Fruit fly (Drosophila melanogaster) whole organism, embryonic: ENCODE results near the gene SkpE.

Source experiments
- BtbVII ChIP-seq: fragments of 200-800 bp; sonication (Bioruptor generic); optimal IDR thresholded peaks from 3 replicates; lab custom pipeline; 2017; ENCODE audit warnings: missing biosample characterization, mild to moderate bottlenecking, missing genetic modification characterization
- CG10366 ChIP-seq: fragments of 200-800 bp; sonication (Bioruptor generic); IDR thresholded peaks from 2 replicates; pipeline ENCODE4 v1.3.6; 2022; ENCODE audit warnings: missing biosample characterization, missing genetic modification characterization
- CG11504 ChIP-seq: fragments of 200-800 bp; sonication (Bioruptor generic); optimal IDR thresholded peaks from 3 replicates; lab custom pipeline; 2019; ENCODE audit warnings: missing biosample characterization, mild to moderate bottlenecking, missing genetic modification characterization, moderate library complexity
- CG12071 ChIP-seq: fragments of 200-800 bp; sonication (Bioruptor generic); optimal IDR thresholded peaks from 3 replicates; lab custom pipeline; 2018; ENCODE audit warnings: missing biosample characterization, mild to moderate bottlenecking, missing genetic modification characterization
- CG14710 ChIP-seq: fragments of 200-800 bp; sonication (Bioruptor generic); optimal IDR thresholded peaks from 3 replicates; lab custom pipeline; 2019; ENCODE audit warnings: missing biosample characterization, mild to moderate bottlenecking, missing genetic modification characterization, moderate library complexity
- CG17328 ChIP-seq: fragments of 200-800 bp; sonication (Bioruptor generic); IDR thresholded peaks from 2 replicates; pipeline ENCODE4 v1.3.6; 2022; ENCODE audit warnings: missing biosample characterization, missing genetic modification characterization
- CG17385 ChIP-seq: fragments of 200-800 bp; sonication (Bioruptor generic); optimal IDR thresholded peaks from 3 replicates; lab custom pipeline; 2018; ENCODE audit warnings: missing biosample characterization, mild to moderate bottlenecking, missing genetic modification characterization
- CG18011 ChIP-seq: fragments of 200-800 bp; sonication (Bioruptor generic); optimal IDR thresholded peaks from 2 replicates; lab custom pipeline; 2017; ENCODE audit warnings: missing biosample characterization, missing genetic modification characterization, mild to moderate bottlenecking, moderate library complexity, missing genotype
- CG18262 ChIP-seq: fragments of 200-800 bp; optimal IDR thresholded peaks from 3 replicates; lab custom pipeline; 2019; ENCODE audit warnings: missing biosample characterization, mild to moderate bottlenecking, missing genetic modification characterization, moderate library complexity
- CG1832 ChIP-seq: fragments of 200-800 bp; sonication (Bioruptor generic); optimal IDR thresholded peaks from 2 replicates; lab custom pipeline; 2017; ENCODE audit warnings: missing biosample characterization, mild to moderate bottlenecking, missing genetic modification characterization, inconsistent platforms
- CG18476 ChIP-seq: fragments of 200-800 bp; sonication (Bioruptor generic); optimal IDR thresholded peaks from 2 replicates; lab custom pipeline; 2016; ENCODE audit warnings: missing biosample characterization, mild to moderate bottlenecking, missing genetic modification characterization
- CG2678 ChIP-seq: fragments of 200-800 bp; sonication (Bioruptor generic); optimal IDR thresholded peaks from 3 replicates; lab custom pipeline; 2019; ENCODE audit warnings: missing biosample characterization, mild to moderate bottlenecking, missing genetic modification characterization, moderate library complexity
- CG31224 ChIP-seq: fragments of 200-800 bp; sonication (Bioruptor generic); IDR thresholded peaks from 2 replicates; pipeline ENCODE4 v1.3.6; 2022; ENCODE audit warnings: missing biosample characterization, missing genetic modification characterization
- CG32772 ChIP-seq: fragments of 200-800 bp; sonication (Bioruptor generic); IDR thresholded peaks from 2 replicates; pipeline ENCODE4 v1.3.6; 2022; ENCODE audit warnings: missing biosample characterization, missing genetic modification characterization
- CG6791 ChIP-seq: fragments of 200-800 bp; sonication (Bioruptor generic); IDR thresholded peaks from 3 replicates; pipeline ENCODE4 v1.3.6; 2022; ENCODE audit warnings: missing biosample characterization, missing genetic modification characterization; ENCODE audit not compliant: partially characterized antibody
- CG6813 ChIP-seq: fragments of 200-800 bp; sonication (Bioruptor generic); optimal IDR thresholded peaks from 2 replicates; lab custom pipeline; 2017; ENCODE audit warnings: missing biosample characterization, missing genetic modification characterization, mild to moderate bottlenecking, moderate library complexity, missing genetic modification reagents
- CG7786 ChIP-seq: fragments of 200-800 bp; sonication (Bioruptor generic); optimal IDR thresholded peaks from 2 replicates; lab custom pipeline; 2016; ENCODE audit warnings: missing biosample characterization, missing genetic modification characterization
- CG7839 ChIP-seq: fragments of 200-800 bp; sonication (Bioruptor generic); optimal IDR thresholded peaks from 3 replicates; lab custom pipeline; 2018; ENCODE audit warnings: missing biosample characterization, mild to moderate bottlenecking, missing genetic modification characterization, moderate library complexity
- CG7928 ChIP-seq: fragments of 200-800 bp; sonication (Bioruptor generic); optimal IDR thresholded peaks from 2 replicates; lab custom pipeline; 2017; ENCODE audit warnings: missing biosample characterization, mild to moderate bottlenecking, missing genetic modification characterization
- CG9215 ChIP-seq: fragments of 200-800 bp; sonication (Bioruptor generic); IDR thresholded peaks from 2 replicates; pipeline ENCODE4 v1.3.6; 2022; ENCODE audit warnings: missing biosample characterization, missing genetic modification characterization
- CG9932 ChIP-seq: fragments of 200-800 bp; sonication (Bioruptor generic); IDR thresholded peaks from 2 replicates; pipeline ENCODE4 v1.3.6; 2022; ENCODE audit warnings: missing biosample characterization, missing genetic modification characterization
- CTCF ChIP-seq: fragments of 200-800 bp; sonication (Bioruptor generic); optimal IDR thresholded peaks from 2 replicates; lab custom pipeline; 2017; ENCODE audit warnings: missing biosample characterization, mild to moderate bottlenecking, missing genetic modification characterization, moderate library complexity
- CkIIα-i1 ChIP-seq: fragments of 200-800 bp; sonication (Bioruptor generic); IDR thresholded peaks from 2 replicates; pipeline ENCODE4 v1.3.6; 2022; ENCODE audit warnings: missing biosample characterization, missing genetic modification characterization
- CrebB ChIP-seq: fragments of 200-800 bp; sonication (Bioruptor generic); optimal IDR thresholded peaks from 3 replicates; lab custom pipeline; 2018; ENCODE audit warnings: missing biosample characterization, mild to moderate bottlenecking, missing genetic modification characterization
- D19A ChIP-seq: fragments of 200-800 bp; optimal IDR thresholded peaks from 3 replicates; lab custom pipeline; 2019; ENCODE audit warnings: missing biosample characterization, mild to moderate bottlenecking, missing genetic modification characterization, moderate library complexity
- Dfd ChIP-seq, 2 experiments: fragments of >200 bp; optimal IDR thresholded peaks; 2 replicates each; lab custom pipeline; 2017; ENCODE audit warnings: missing biosample characterization in 2 of 2, missing genetic modification characterization in 2 of 2
- Doc3 ChIP-seq: fragments of 200-800 bp; sonication (Bioruptor generic); IDR thresholded peaks from 3 replicates; pipeline ENCODE4 v1.3.6; 2022; ENCODE audit warnings: missing biosample characterization, missing genetic modification characterization; ENCODE audit not compliant: partially characterized antibody
- Drgx ChIP-seq: fragments of 200-800 bp; sonication (Bioruptor generic); IDR thresholded peaks from 2 replicates; pipeline ENCODE4 v1.3.6; 2022; ENCODE audit warnings: missing biosample characterization, missing genetic modification characterization
- Elba2 ChIP-seq: fragments of 200-800 bp; sonication (Bioruptor generic); optimal IDR thresholded peaks from 3 replicates; lab custom pipeline; 2016; ENCODE audit warnings: missing biosample characterization, missing genetic modification characterization
- Hr51 ChIP-seq, 2 experiments: fragments of 200-800 bp; sonication (Bioruptor generic); optimal IDR thresholded peaks; 2 replicates in 1 of 2; 3 replicates in 1 of 2; lab custom pipeline; 2016 to 2018; ENCODE audit warnings: missing biosample characterization in 2 of 2, missing genetic modification characterization in 2 of 2, mild to moderate bottlenecking in 1 of 2, moderate library complexity in 1 of 2
- Med ChIP-seq: fragments of 200-800 bp; sonication (Bioruptor generic); peaks from one replicate; lab custom pipeline; 2016; ENCODE audit warnings: missing biosample characterization, missing genetic modification characterization, mild to moderate bottlenecking, inconsistent platforms, moderate library complexity
- PHDP ChIP-seq: fragments of 200-800 bp; sonication (Bioruptor generic); optimal IDR thresholded peaks from 3 replicates; lab custom pipeline; 2018; ENCODE audit warnings: missing biosample characterization, mild to moderate bottlenecking, missing genetic modification characterization, moderate library complexity
- Pdp1 ChIP-seq, 2 experiments: fragments of 200-800 bp; sonication (Bioruptor generic); optimal IDR thresholded peaks; 3 replicates each; lab custom pipeline; 2016; ENCODE audit warnings: missing biosample characterization in 2 of 2, missing genetic modification characterization in 2 of 2, mild to moderate bottlenecking in 1 of 2, moderate library complexity in 1 of 2
- YL-1 ChIP-seq: fragments of 200-800 bp; sonication (Bioruptor generic); optimal IDR thresholded peaks from 3 replicates; lab custom pipeline; 2017; ENCODE audit warnings: missing biosample characterization, mild to moderate bottlenecking, missing genetic modification characterization
- ato ChIP-seq: fragments of 200-800 bp; sonication (Bioruptor generic); IDR thresholded peaks from 2 replicates; pipeline ENCODE4 v1.3.6; 2022; ENCODE audit warnings: missing biosample characterization, missing genetic modification characterization; ENCODE audit not compliant: partially characterized antibody
- danr ChIP-seq: fragments of 200-800 bp; sonication (Bioruptor generic); IDR thresholded peaks from 2 replicates; pipeline ENCODE4 v1.3.6; 2022; ENCODE audit warnings: missing biosample characterization, missing genetic modification characterization
- grau ChIP-seq: fragments of 200-800 bp; optimal IDR thresholded peaks from 3 replicates; lab custom pipeline; 2019; ENCODE audit warnings: missing biosample characterization, mild to moderate bottlenecking, missing genetic modification characterization, moderate library complexity
- ind ChIP-seq: fragments of 200-800 bp; sonication (Bioruptor generic); optimal IDR thresholded peaks from 3 replicates; lab custom pipeline; 2016; ENCODE audit warnings: missing biosample characterization, missing genetic modification characterization
- knrl ChIP-seq: fragments of 200-800 bp; sonication (Bioruptor generic); IDR thresholded peaks from 3 replicates; pipeline ENCODE4 v1.3.6; 2022; ENCODE audit warnings: missing biosample characterization, missing genetic modification characterization; ENCODE audit not compliant: partially characterized antibody
- maf-S ChIP-seq: fragments of 200-800 bp; sonication (Bioruptor generic); optimal IDR thresholded peaks from 2 replicates; lab custom pipeline; 2016; ENCODE audit warnings: missing biosample characterization, missing genetic modification characterization
- mirr ChIP-seq: fragments of 200-800 bp; sonication (Bioruptor generic); optimal IDR thresholded peaks from 3 replicates; lab custom pipeline; 2018; ENCODE audit warnings: missing biosample characterization, mild to moderate bottlenecking, missing genetic modification characterization
- nau ChIP-seq: fragments of 200-800 bp; sonication (Bioruptor generic); optimal IDR thresholded peaks from 3 replicates; lab custom pipeline; 2017; ENCODE audit warnings: missing biosample characterization, mild to moderate bottlenecking, missing genetic modification characterization, missing genetic modification reagents
- nmo ChIP-seq: fragments of 200-800 bp; sonication (Bioruptor generic); optimal IDR thresholded peaks from 2 replicates; lab custom pipeline; 2018; ENCODE audit warnings: missing biosample characterization, mild to moderate bottlenecking, missing genetic modification characterization, moderate library complexity
- pnt ChIP-seq: fragments of 200-800 bp; sonication (Bioruptor generic); optimal IDR thresholded peaks from 3 replicates; lab custom pipeline; 2016; ENCODE audit warnings: missing biosample characterization, missing genetic modification characterization
- sens ChIP-seq: fragments of 200-800 bp; sonication (Bioruptor generic); peaks from one replicate; lab custom pipeline; 2016; ENCODE audit warnings: missing biosample characterization, missing genetic modification characterization
- so ChIP-seq: fragments of 200-800 bp; sonication (Bioruptor generic); IDR thresholded peaks from 3 replicates; pipeline ENCODE4 v1.3.6; 2022; ENCODE audit warnings: missing biosample characterization, missing genetic modification characterization
- sr ChIP-seq: fragments of 200-800 bp; sonication (Bioruptor generic); IDR thresholded peaks from 3 replicates; pipeline ENCODE4 v1.3.6; 2022; ENCODE audit warnings: missing biosample characterization, missing genetic modification characterization
- sug ChIP-seq: fragments of 200-800 bp; optimal IDR thresholded peaks from 2 replicates; lab custom pipeline; 2019; ENCODE audit warnings: missing biosample characterization, mild to moderate bottlenecking, missing genetic modification characterization, moderate library complexity
- unpg ChIP-seq: fragments of 200-800 bp; sonication (Bioruptor generic); optimal IDR thresholded peaks from 3 replicates; lab custom pipeline; 2018; ENCODE audit warnings: missing biosample characterization, mild to moderate bottlenecking, missing genetic modification characterization, moderate library complexity
- zen2 ChIP-seq: fragments of 200-800 bp; sonication (Bioruptor generic); IDR thresholded peaks from 3 replicates; pipeline ENCODE4 v1.3.6; 2022; ENCODE audit warnings: missing biosample characterization, missing genetic modification characterization; ENCODE audit not compliant: partially characterized antibody

Gene SkpE

dm6 chrX:19811057-19811456 lies 12.8 kb downstream of the SkpE start:
- TF ChIP-seq CG9215 (GFP tag; lab: Robert Waterston, UW) (no peak), nmo (GFP tag; lab: Kevin White, UChicago) (no peak), CG32772 (GFP tag; lab: Robert Waterston, UW) (no peak), CTCF (GFP tag; lab: Kevin White, UChicago) (peak; percentile 79)

- TF ChIP-seq danr (GFP tag; lab: Robert Waterston, UW) (no peak), mirr (GFP tag; lab: Kevin White, UChicago) (no peak), ind (no peak), Med (no peak), Hr51 (GFP tag; optimal IDR thresholded peaks at IDR 0.05; lab: Kevin White, UChicago) (peak in 1 of 2 experiments; percentile 26), sens (GFP tag; lab: Kevin White, UChicago) (peak; percentile 64), CG18011 (GFP tag; lab: Kevin White, UChicago) (no peak), CG18262 (tag; lab: Kevin White, UChicago) (no peak), sr (GFP tag; lab: Robert Waterston, UW) (no peak), Doc3 (GFP tag; lab: Robert Waterston, UW) (no peak), YL-1 (GFP tag; lab: Kevin White, UChicago) (no peak), ato (GFP tag; lab: Robert Waterston, UW) (no peak), CG14710 (tag; lab: Kevin White, UChicago) (no peak), pnt (GFP tag; lab: Kevin White, UChicago) (no peak), Elba2 (no peak), CG10366 (GFP tag; lab: Robert Waterston, UW) (no peak), knrl (no peak), CG31224 (GFP tag; lab: Robert Waterston, UW) (no peak), CG6791 (GFP tag; lab: Robert Waterston, UW) (no peak), Pdp1 (GFP tag; optimal IDR thresholded peaks at IDR 0.05; lab: Kevin White, UChicago) (no peak), BtbVII (GFP tag; lab: Kevin White, UChicago) (no peak), Drgx (GFP tag; lab: Robert Waterston, UW) (no peak), CG17385 (GFP tag; lab: Kevin White, UChicago) (peak; percentile 1), CG1832 (GFP tag; lab: Kevin White, UChicago) (no peak), CG7786 (GFP tag; lab: Kevin White, UChicago) (no peak), so (GFP tag; lab: Robert Waterston, UW) (no peak), grau (tag; lab: Kevin White, UChicago) (peak; percentile 37), CkIIα-i1 (GFP tag; lab: Robert Waterston, UW) (no peak), CG7928 (GFP tag; lab: Kevin White, UChicago) (no peak), CrebB (tag; lab: Kevin White, UChicago) (no peak), CG17328 (no peak), CG2678 (tag; lab: Kevin White, UChicago) (peak; percentile 38), zen2 (GFP tag; lab: Robert Waterston, UW) (no peak), PHDP (tag; lab: Kevin White, UChicago) (no peak), CG6813 (GFP tag; lab: Kevin White, UChicago) (no peak), D19A (peak; percentile 77), unpg (GFP tag; lab: Kevin White, UChicago) (no peak), CG11504 (peak; percentile 49), maf-S (GFP tag; lab: Kevin White, UChicago) (no peak), CG12071 (GFP tag; lab: Kevin White, UChicago) (no peak), CG18476 (no peak), nau (GFP tag; lab: Kevin White, UChicago) (no peak), Dfd (GFP tag; optimal IDR thresholded peaks at IDR 0.05; lab: Kevin White, UChicago) (no peak), CG9932 (GFP tag; lab: Robert Waterston, UW) (no peak), CG7839 (tag; lab: Kevin White, UChicago) (peak; percentile 13), sug (tag; lab: Kevin White, UChicago) (no peak)
Measured at dm6 chrX:19806137-19806536, 17.7 kb downstream of the SkpE start.
